Fruit fly (Drosophila melanogaster) whole organism, embryonic: Measurements from ENCODE around the gene CG3984.

Experiments
- Asciz ChIP-seq: fragments of 200-800 bp; sonication (Bioruptor generic); optimal IDR thresholded peaks from 2 replicates; lab custom pipeline; 2017; ENCODE audit warnings: missing biosample characterization, mild to moderate bottlenecking, missing genetic modification characterization, missing genetic modification reagents
- Bdp1 ChIP-seq: fragments of 200-800 bp; sonication (Bioruptor generic); optimal IDR thresholded peaks from 3 replicates; lab custom pipeline; 2016; ENCODE audit warnings: missing biosample characterization, missing genetic modification characterization
- BtbVII ChIP-seq: fragments of 200-800 bp; sonication (Bioruptor generic); optimal IDR thresholded peaks from 3 replicates; lab custom pipeline; 2017; ENCODE audit warnings: missing biosample characterization, mild to moderate bottlenecking, missing genetic modification characterization
- Bteb2 ChIP-seq: fragments of 200-800 bp; sonication (Bioruptor generic); optimal IDR thresholded peaks from 2 replicates; lab custom pipeline; 2016; ENCODE audit warnings: missing biosample characterization, missing genetic modification characterization
- CG10267 ChIP-seq: fragments of 200-800 bp; sonication (Bioruptor generic); optimal IDR thresholded peaks from 2 replicates; lab custom pipeline; 2018; ENCODE audit warnings: missing biosample characterization, mild to moderate bottlenecking, missing genetic modification characterization, moderate library complexity
- CG10431 ChIP-seq: fragments of 200-800 bp; sonication (Bioruptor generic); optimal IDR thresholded peaks from 3 replicates; lab custom pipeline; 2018; ENCODE audit warnings: missing biosample characterization, mild to moderate bottlenecking, missing genetic modification characterization
- CG16863 ChIP-seq: fragments of 200-800 bp; sonication (Bioruptor generic); optimal IDR thresholded peaks from 3 replicates; lab custom pipeline; 2016; ENCODE audit warnings: missing biosample characterization, missing genetic modification characterization
- CG17328 ChIP-seq: fragments of 200-800 bp; sonication (Bioruptor generic); IDR thresholded peaks from 2 replicates; pipeline ENCODE4 v1.3.6; 2022; ENCODE audit warnings: missing biosample characterization, missing genetic modification characterization
- CG17385 ChIP-seq: fragments of 200-800 bp; sonication (Bioruptor generic); optimal IDR thresholded peaks from 3 replicates; lab custom pipeline; 2018; ENCODE audit warnings: missing biosample characterization, mild to moderate bottlenecking, missing genetic modification characterization
- CG17912 ChIP-seq: fragments of 200-800 bp; sonication (Bioruptor generic); optimal IDR thresholded peaks from 2 replicates; lab custom pipeline; 2018; ENCODE audit warnings: missing biosample characterization, mild to moderate bottlenecking, missing genetic modification characterization
- CG2202 ChIP-seq: fragments of 200-800 bp; sonication (Bioruptor generic); optimal IDR thresholded peaks from 2 replicates; lab custom pipeline; 2018; ENCODE audit warnings: missing biosample characterization, mild to moderate bottlenecking, missing genetic modification characterization
- CG2678 ChIP-seq: fragments of 200-800 bp; sonication (Bioruptor generic); optimal IDR thresholded peaks from 3 replicates; lab custom pipeline; 2019; ENCODE audit warnings: missing biosample characterization, mild to moderate bottlenecking, missing genetic modification characterization, moderate library complexity
- CG31224 ChIP-seq: fragments of 200-800 bp; sonication (Bioruptor generic); IDR thresholded peaks from 2 replicates; pipeline ENCODE4 v1.3.6; 2022; ENCODE audit warnings: missing biosample characterization, missing genetic modification characterization
- CG32532 ChIP-seq: fragments of 200-800 bp; sonication (Bioruptor generic); IDR thresholded peaks from 2 replicates; pipeline ENCODE4 v1.3.6; 2022; ENCODE audit warnings: missing biosample characterization, missing genetic modification characterization
- CG32772 ChIP-seq: fragments of 200-800 bp; sonication (Bioruptor generic); IDR thresholded peaks from 2 replicates; pipeline ENCODE4 v1.3.6; 2022; ENCODE audit warnings: missing biosample characterization, missing genetic modification characterization
- CG3407 ChIP-seq: fragments of 200-800 bp; sonication (Bioruptor generic); optimal IDR thresholded peaks from 2 replicates; lab custom pipeline; 2018; ENCODE audit warnings: missing biosample characterization, mild to moderate bottlenecking, missing genetic modification characterization
- CG3847 ChIP-seq: fragments of 200-800 bp; sonication (Bioruptor generic); IDR thresholded peaks from 2 replicates; pipeline ENCODE4 v1.3.6; 2022; ENCODE audit warnings: missing biosample characterization, missing genetic modification characterization
- CG4707 ChIP-seq: fragments of 200-800 bp; sonication (Bioruptor generic); optimal IDR thresholded peaks from 2 replicates; lab custom pipeline; 2018; ENCODE audit warnings: missing biosample characterization, mild to moderate bottlenecking, missing genetic modification characterization, moderate library complexity
- CG6854 ChIP-seq: fragments of 200-800 bp; sonication (Bioruptor generic); optimal IDR thresholded peaks from 3 replicates; lab custom pipeline; 2017; ENCODE audit warnings: missing biosample characterization, mild to moderate bottlenecking, missing genetic modification characterization
- CG8359 ChIP-seq: fragments of 200-800 bp; sonication (Bioruptor generic); optimal IDR thresholded peaks from 2 replicates; lab custom pipeline; 2017; ENCODE audit warnings: missing biosample characterization, mild to moderate bottlenecking, missing genetic modification characterization, borderline replicate concordance
- CG8388 ChIP-seq: fragments of 200-800 bp; sonication (Bioruptor generic); optimal IDR thresholded peaks from 2 replicates; lab custom pipeline; 2019; ENCODE audit warnings: missing biosample characterization, mild to moderate bottlenecking, missing genetic modification characterization, moderate library complexity
- CG8478 ChIP-seq: fragments of >200 bp; optimal IDR thresholded peaks from 2 replicates; lab custom pipeline; 2018
- Camta ChIP-seq: fragments of 200-800 bp; sonication (Bioruptor generic); optimal IDR thresholded peaks from 2 replicates; lab custom pipeline; 2016; ENCODE audit warnings: missing biosample characterization, missing genetic modification characterization
- Dp ChIP-seq: fragments of 200-800 bp; sonication (Bioruptor generic); optimal IDR thresholded peaks from 2 replicates; lab custom pipeline; 2018; ENCODE audit warnings: missing biosample characterization, mild to moderate bottlenecking, missing genetic modification characterization, moderate library complexity
- E2f2 ChIP-seq: fragments of 200-800 bp; sonication (Bioruptor generic); IDR thresholded peaks from 2 replicates; pipeline ENCODE4 v1.3.6; 2022; ENCODE audit warnings: missing biosample characterization, missing genetic modification characterization
- GATAe ChIP-seq: fragments of 200-800 bp; sonication (Bioruptor generic); conservative IDR thresholded peaks from 2 replicates; pipeline ENCODE4 v1.3.6; 2022; ENCODE audit warnings: missing biosample characterization, missing genetic modification characterization
- Gsc ChIP-seq: fragments of 200-800 bp; sonication (Bioruptor generic); IDR thresholded peaks from 2 replicates; pipeline ENCODE4 v1.3.6; 2022; ENCODE audit warnings: missing biosample characterization, missing genetic modification characterization
- Mrtf ChIP-seq: fragments of 200-800 bp; sonication (Bioruptor generic); IDR thresholded peaks from 3 replicates; pipeline ENCODE4 v1.3.6; 2022; ENCODE audit warnings: missing biosample characterization, missing genetic modification characterization
- Oaz ChIP-seq: fragments of 200-800 bp; sonication (Bioruptor generic); IDR thresholded peaks from 2 replicates; pipeline ENCODE4 v1.3.6; 2022; ENCODE audit warnings: missing biosample characterization, missing genetic modification characterization
- ap ChIP-seq: fragments of 200-800 bp; sonication (Bioruptor generic); IDR thresholded peaks from 2 replicates; pipeline ENCODE4 v1.3.6; 2022; ENCODE audit warnings: missing biosample characterization, missing genetic modification characterization
- cad ChIP-seq: fragments of >200 bp; optimal IDR thresholded peaks from 2 replicates; lab custom pipeline; 2017; ENCODE audit warnings: missing biosample characterization, missing genetic modification characterization
- cas ChIP-seq: fragments of 200-800 bp; sonication (Bioruptor generic); IDR thresholded peaks from 2 replicates; pipeline ENCODE4 v1.3.6; 2022; ENCODE audit warnings: missing biosample characterization, missing genetic modification characterization
- chm ChIP-seq: fragments of 200-800 bp; sonication (Bioruptor generic); IDR thresholded peaks from 2 replicates; pipeline ENCODE4 v1.3.6; 2022; ENCODE audit warnings: missing biosample characterization, missing genetic modification characterization
- corto ChIP-seq: fragments of 200-800 bp; sonication (Bioruptor generic); optimal IDR thresholded peaks from 2 replicates; lab custom pipeline; 2016; ENCODE audit warnings: missing biosample characterization, mild to moderate bottlenecking, missing genetic modification characterization, moderate library complexity
- da ChIP-seq: fragments of 200-800 bp; sonication (Bioruptor generic); optimal IDR thresholded peaks from 2 replicates; lab custom pipeline; 2016; ENCODE audit warnings: missing biosample characterization, missing genetic modification characterization
- dysf ChIP-seq: fragments of 200-800 bp; sonication (Bioruptor generic); IDR thresholded peaks from 3 replicates; pipeline ENCODE4 v1.3.6; 2022; ENCODE audit warnings: missing biosample characterization, missing genetic modification characterization
- fd64A ChIP-seq: fragments of 200-800 bp; sonication (Bioruptor generic); optimal IDR thresholded peaks from 3 replicates; lab custom pipeline; 2018; ENCODE audit warnings: missing biosample characterization, mild to moderate bottlenecking, missing genetic modification characterization
- fru ChIP-seq: fragments of >200 bp; optimal IDR thresholded peaks from 2 replicates; lab custom pipeline; 2017
- gsb ChIP-seq: fragments of 200-800 bp; sonication (Bioruptor generic); IDR thresholded peaks from 2 replicates; pipeline ENCODE4 v1.3.6; 2022; ENCODE audit warnings: missing biosample characterization, missing genetic modification characterization
- kay ChIP-seq: fragments of 200-800 bp; sonication (Bioruptor generic); optimal IDR thresholded peaks from 2 replicates; lab custom pipeline; 2016; ENCODE audit warnings: missing biosample characterization, missing genetic modification characterization
- ken ChIP-seq: fragments of 200-800 bp; sonication (Bioruptor generic); IDR thresholded peaks from 3 replicates; pipeline ENCODE4 v1.3.6; 2022; ENCODE audit warnings: missing biosample characterization, missing genetic modification characterization
- lbe ChIP-seq: fragments of 200-800 bp; sonication (Bioruptor generic); optimal IDR thresholded peaks from 2 replicates; lab custom pipeline; 2016; ENCODE audit warnings: missing biosample characterization, mild to moderate bottlenecking, missing genetic modification characterization
- nerfin-1 ChIP-seq: fragments of 200-800 bp; sonication (Bioruptor generic); optimal IDR thresholded peaks from 3 replicates; lab custom pipeline; 2019; ENCODE audit warnings: missing biosample characterization, mild to moderate bottlenecking, missing genetic modification characterization, moderate library complexity
- odd ChIP-seq: fragments of 200-800 bp; sonication (Bioruptor generic); optimal IDR thresholded peaks from 2 replicates; lab custom pipeline; 2017; ENCODE audit warnings: missing biosample characterization, mild to moderate bottlenecking, missing genetic modification characterization
- onecut ChIP-seq: fragments of 200-800 bp; sonication (Bioruptor generic); IDR thresholded peaks from 2 replicates; pipeline ENCODE4 v1.3.6; 2022; ENCODE audit warnings: missing biosample characterization, missing genetic modification characterization
- repo ChIP-seq: fragments of 200-800 bp; sonication (Bioruptor generic); optimal IDR thresholded peaks from 2 replicates; lab custom pipeline; 2016; ENCODE audit warnings: missing biosample characterization, missing genetic modification characterization
- rib ChIP-seq: fragments of 200-800 bp; sonication (Bioruptor generic); IDR thresholded peaks from 2 replicates; pipeline ENCODE4 v1.3.6; 2022; ENCODE audit warnings: missing biosample characterization, missing genetic modification characterization
- scrt ChIP-seq: fragments of 200-800 bp; sonication (Bioruptor generic); optimal IDR thresholded peaks from 2 replicates; lab custom pipeline; 2018; ENCODE audit warnings: missing biosample characterization, mild to moderate bottlenecking, missing genetic modification characterization, moderate library complexity
- slou ChIP-seq: fragments of 200-800 bp; sonication (Bioruptor generic); optimal IDR thresholded peaks from 3 replicates; lab custom pipeline; 2016; ENCODE audit warnings: missing biosample characterization, missing genetic modification characterization
- sug ChIP-seq: fragments of 200-800 bp; optimal IDR thresholded peaks from 2 replicates; lab custom pipeline; 2019; ENCODE audit warnings: missing biosample characterization, mild to moderate bottlenecking, missing genetic modification characterization, moderate library complexity
- tgo ChIP-seq: fragments of 200-800 bp; sonication (Bioruptor generic); IDR thresholded peaks from 3 replicates; pipeline ENCODE4 v1.3.6; 2022; ENCODE audit warnings: missing biosample characterization, missing genetic modification characterization
- tup ChIP-seq: fragments of 200-800 bp; sonication (Bioruptor generic); optimal IDR thresholded peaks from 2 replicates; lab custom pipeline; 2016; ENCODE audit warnings: missing biosample characterization, mild to moderate bottlenecking, missing genetic modification characterization, moderate library complexity

The CG3984 gene

dm6 chr3R:15087606-15088193 is 49.2 kb upstream of the CG3984 start (continued):
- TF ChIP-seq rib (GFP tag; lab: Robert Waterston, UW) (peak; percentile 65; the same call in 1 of the 2 replicates), repo (peak; percentile 89), CG17912 (GFP tag; lab: Kevin White, UChicago) (no peak), CG31224 (GFP tag; lab: Robert Waterston, UW) (peak; percentile 73), ap (GFP tag; lab: Robert Waterston, UW) (peak; percentile 83), CG17385 (peak; percentile 71), tgo (GFP tag; lab: Robert Waterston, UW) (peak; percentile 92), CG2678 (tag; lab: Kevin White, UChicago) (peak; percentile 86), CG8478 (lab: Kevin White, UChicago) (no peak), CG6854 (GFP tag; lab: Kevin White, UChicago) (peak; percentile 18), da (GFP tag; lab: Kevin White, UChicago) (no peak), Bdp1 (GFP tag; lab: Kevin White, UChicago) (peak; percentile 59), CG8388 (GFP tag; lab: Kevin White, UChicago) (peak; percentile 75), CG32532 (GFP tag; lab: Robert Waterston, UW) (peak; percentile 88), onecut (GFP tag; lab: Robert Waterston, UW) (peak; percentile 78), cas (GFP tag; lab: Robert Waterston, UW) (peak; percentile 80), CG3407 (GFP tag; lab: Kevin White, UChicago) (peak; percentile 70), slou (GFP tag; lab: Kevin White, UChicago) (peak; percentile 59), CG10431 (GFP tag; lab: Kevin White, UChicago) (no peak), chm (peak; percentile 91), CG16863 (peak; percentile 77), Bteb2 (GFP tag; lab: Kevin White, UChicago) (peak; percentile 66), CG3847 (GFP tag; lab: Robert Waterston, UW) (peak; percentile 73), CG10267 (tag; lab: Kevin White, UChicago) (peak; percentile 65), GATAe (GFP tag; lab: Robert Waterston, UW) (no peak; the same call in 1 of the 2 replicates), tup (peak; percentile 64), CG8359 (GFP tag; lab: Kevin White, UChicago) (peak; percentile 39), lbe (GFP tag; lab: Kevin White, UChicago) (no peak), dysf (GFP tag; lab: Robert Waterston, UW) (peak; percentile 95), CG32772 (GFP tag; lab: Robert Waterston, UW) (peak; percentile 90), Dp (GFP tag; lab: Kevin White, UChicago) (no peak), Oaz (GFP tag; lab: Robert Waterston, UW) (peak; percentile 83), sug (peak; percentile 40), fd64A (GFP tag; lab: Kevin White, UChicago) (peak; percentile 50), scrt (peak; percentile 62), gsb (GFP tag; lab: Robert Waterston, UW) (peak; percentile 83), kay (GFP tag; lab: Kevin White, UChicago) (peak; percentile 75), Asciz (peak; percentile 81), E2f2 (GFP tag; lab: Robert Waterston, UW) (peak; percentile 72), nerfin-1 (tag; lab: Kevin White, UChicago) (peak; percentile 61), CG4707 (GFP tag; lab: Kevin White, UChicago) (peak; percentile 23), BtbVII (peak; percentile 67), fru (no peak), CG17328 (GFP tag; lab: Robert Waterston, UW) (peak; percentile 87), corto (GFP tag; lab: Kevin White, UChicago) (no peak), odd (GFP tag; lab: Kevin White, UChicago) (peak; percentile 74), CG2202 (tag; lab: Kevin White, UChicago) (no peak), Gsc (peak; percentile 73; the same call in 1 of the 2 replicates), ken (peak; percentile 88), Camta (GFP tag; lab: Kevin White, UChicago) (peak; percentile 80), Mrtf (GFP tag; lab: Robert Waterston, UW) (peak; percentile 88), cad (no peak)
